Worm (Caenorhabditis elegans) whole organism, mixed stage, embryonic: ENCODE results near the gene pro-1.

Experiments used
- ceh-43 ChIP-seq: fragments of 200-800 bp; sonication (Bioruptor generic); optimal IDR thresholded peaks from 2 replicates; lab custom pipeline; 2018; ENCODE audit warnings: mild to moderate bottlenecking, missing genetic modification characterization, moderate library complexity, missing compliant biosample characterization
- ceh-83 ChIP-seq: fragments of 200-800 bp; sonication (Bioruptor generic); optimal IDR thresholded peaks from 2 replicates; lab custom pipeline; 2018; ENCODE audit warnings: mild to moderate bottlenecking, missing genetic modification characterization, missing compliant biosample characterization
- hlh-1 ChIP-seq: fragments of 150-350 bp; optimal IDR thresholded peaks from 2 replicates; lab custom pipeline; 2014; ENCODE audit warnings: missing biosample characterization, missing genetic modification reagents, missing genetic modification characterization
- nhr-12 ChIP-seq: fragments of 150-350 bp; optimal IDR thresholded peaks from 2 replicates; lab custom pipeline; 2014; ENCODE audit warnings: missing biosample characterization, missing genetic modification characterization
- nhr-237 ChIP-seq: fragments of 150-350 bp; optimal IDR thresholded peaks from 2 replicates; lab custom pipeline; 2014; ENCODE audit warnings: missing biosample characterization, missing genetic modification characterization
- pha-4 ChIP-seq: fragments of 150-350 bp; optimal IDR thresholded peaks from 2 replicates; lab custom pipeline; 2018; ENCODE audit warnings: missing biosample characterization, missing genetic modification reagents, missing genetic modification characterization
- snpc-4 ChIP-seq: fragments of 150-350 bp; optimal IDR thresholded peaks from 2 replicates; lab custom pipeline; 2014; ENCODE audit warnings: missing biosample characterization, missing genetic modification characterization
- sptf-1 ChIP-seq: sonication (generic microtip); optimal IDR thresholded peaks from 2 replicates; lab custom pipeline; 2017; ENCODE audit warnings: mild to moderate bottlenecking, missing genetic modification characterization, moderate library complexity, missing compliant biosample characterization
- tbx-8 ChIP-seq: fragments of 200-800 bp; sonication (Bioruptor generic); optimal IDR thresholded peaks from 2 replicates; lab custom pipeline; 2018; ENCODE audit warnings: mild to moderate bottlenecking, missing genetic modification characterization, moderate library complexity, missing compliant biosample characterization
- unc-39 ChIP-seq: fragments of 150-350 bp; optimal IDR thresholded peaks from 2 replicates; lab custom pipeline; 2014; ENCODE audit warnings: missing biosample characterization, missing genetic modification characterization
- unc-62 ChIP-seq: fragments of 150-350 bp; optimal IDR thresholded peaks from 2 replicates; lab custom pipeline; 2014; ENCODE audit warnings: missing biosample characterization, missing genetic modification reagents, missing genetic modification characterization
- zip-8 ChIP-seq: fragments of 150-350 bp; optimal IDR thresholded peaks from 2 replicates; lab custom pipeline; 2014; ENCODE audit warnings: missing biosample characterization, missing genetic modification characterization
- ztf-11 ChIP-seq: fragments of 150-350 bp; optimal IDR thresholded peaks from 2 replicates; lab custom pipeline; 2014; ENCODE audit warnings: missing biosample characterization, missing genetic modification characterization

- TF ChIP-seq unc-39 (tag; lab: Kevin White, UChicago) (no peak), nhr-237 (tag; lab: Kevin White, UChicago) (no peak), snpc-4 (no peak), ceh-43 (GFP tag; lab: Kevin White, UChicago) (no peak), ceh-83 (GFP tag; lab: Kevin White, UChicago) (no peak), nhr-12 (tag; lab: Kevin White, UChicago) (no peak), ztf-11 (tag; lab: Kevin White, UChicago) (no peak), unc-62 (GFP tag; lab: Kevin White, UChicago) (no peak), zip-8 (no peak), pha-4 (no peak), hlh-1 (tag; lab: Kevin White, UChicago) (no peak), tbx-8 (GFP tag; lab: Kevin White, UChicago) (no peak), sptf-1 (no peak)
Observed at ce11 chrII:10544374-10544908, 2.6 kb upstream of the pro-1 start.
